Worm (Caenorhabditis elegans): ENCODE results near the gene sra-34.

ce11 chrII:4571112-4571511 lies 27.6 kb upstream of the sra-34 start:
- TF ChIP-seq ztf-11 (tag; optimal IDR thresholded peaks at IDR 0.05) (no peak), nhr-76 (tag; optimal IDR thresholded peaks at IDR 0.05) (no peak), sptf-1 (tag; optimal IDR thresholded peaks at IDR 0.05) (peak; percentile 31), nhr-237 (tag; optimal IDR thresholded peaks at IDR 0.05) (no peak), cnd-1 (tag; optimal IDR thresholded peaks at IDR 0.05) (peak; percentile 13), elt-3 (tag; optimal IDR thresholded peaks at IDR 0.05) (no peak), nhr-12 (tag; optimal IDR thresholded peaks at IDR 0.05) (no peak), tbx-8 (GFP tag; optimal IDR thresholded peaks at IDR 0.05) (no peak), snpc-4 (tag; optimal IDR thresholded peaks at IDR 0.05) (no peak)
